Worm (Caenorhabditis elegans) whole organism, mixed stage, embryonic: ENCODE measurements around the gene str-225.
"Not testable (repeated sequence)": the region's sequence is repeated elsewhere in the genome, so short reads cannot be mapped to it uniquely, and the experiment has no call there.

Source experiments
- elt-3 ChIP-seq: fragments of 150-350 bp; optimal IDR thresholded peaks from 2 replicates; lab custom pipeline; 2014; ENCODE audit warnings: missing biosample characterization, missing genetic modification characterization
- sptf-1 ChIP-seq: sonication (generic microtip); optimal IDR thresholded peaks from 2 replicates; lab custom pipeline; 2017; ENCODE audit warnings: mild to moderate bottlenecking, missing genetic modification characterization, moderate library complexity, missing compliant biosample characterization

DNA sequence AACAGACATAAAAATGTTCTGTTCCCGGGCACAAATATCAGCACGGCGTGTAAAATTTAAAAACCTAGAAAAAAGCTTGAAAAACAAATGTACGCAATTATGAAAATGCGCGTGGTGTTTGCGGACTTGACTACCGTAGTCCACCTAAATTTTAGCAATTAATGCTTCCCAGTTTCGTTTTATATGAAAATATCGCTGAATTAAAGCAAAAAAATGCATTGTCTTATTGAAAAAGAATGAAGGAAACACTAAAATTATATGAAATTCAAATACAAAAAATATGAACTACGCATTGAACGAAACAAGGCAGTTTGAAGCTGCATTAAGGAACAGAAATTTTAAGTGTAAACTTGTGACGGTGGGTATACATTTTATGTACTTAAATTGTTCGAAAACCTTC lies 1.4 kb upstream of the str-225 start, which contains the start of gene ugt-64:
- TF ChIP-seq sptf-1, elt-3 (tag; lab: Kevin White, UChicago): not testable (repeated sequence)
